Worm (Caenorhabditis elegans) whole organism, L1 larva: ENCODE results near the gene his-70.

Experiments used
- C16A3.4 ChIP-seq: fragments of 150-350 bp; optimal IDR thresholded peaks from 2 replicates; lab custom pipeline; 2014; ENCODE audit warnings: missing biosample characterization, missing genetic modification characterization
- Y116A8C.19 ChIP-seq: sonication (generic microtip); optimal IDR thresholded peaks from 2 replicates; lab custom pipeline; 2016; ENCODE audit warnings: missing compliant biosample characterization, missing genetic modification characterization, borderline replicate concordance
- aly-2 ChIP-seq: fragments of 150-350 bp; optimal IDR thresholded peaks from 2 replicates; lab custom pipeline; 2014; ENCODE audit warnings: missing biosample characterization, missing genetic modification characterization
- ama-1 ChIP-seq: fragments of 150-350 bp; optimal IDR thresholded peaks from 2 replicates; lab custom pipeline; 2014
- blmp-1 ChIP-seq: fragments of 150-350 bp; optimal IDR thresholded peaks from 2 replicates; lab custom pipeline; 2014; ENCODE audit warnings: missing biosample characterization, missing genetic modification characterization
- ceh-8 ChIP-seq: fragments of 200-800 bp; sonication (Bioruptor generic); optimal IDR thresholded peaks from 2 replicates; lab custom pipeline; 2018; ENCODE audit warnings: mild to moderate bottlenecking, missing genetic modification characterization, moderate library complexity, missing compliant biosample characterization
- ces-1 ChIP-seq: fragments of 150-350 bp; optimal IDR thresholded peaks from 2 replicates; lab custom pipeline; 2014; ENCODE audit warnings: missing biosample characterization, missing genetic modification reagents, missing genetic modification characterization
- dpl-1 ChIP-seq, 3 experiments: fragments of 150-350 bp in 2 of 3; sonication (generic microtip) in 1 of 3; optimal IDR thresholded peaks; 2 replicates each; lab custom pipeline; 2014 to 2017; ENCODE audit warnings: missing biosample characterization in 3 of 3, missing genetic modification characterization in 3 of 3, missing genetic modification reagents in 3 of 3
- efl-1 ChIP-seq, 4 experiments: fragments of 150-350 bp; optimal IDR thresholded peaks in 3 of 4; peaks in 1 of 4; 1 replicate in 1 of 4; 2 replicates in 3 of 4; lab custom pipeline; 2014; ENCODE audit warnings: missing biosample characterization in 2 of 4, missing genetic modification characterization in 2 of 4, missing genetic modification reagents in 2 of 4
- elt-2 ChIP-seq: sonication (generic microtip); optimal IDR thresholded peaks from 2 replicates; lab custom pipeline; 2016; ENCODE audit warnings: missing genetic modification characterization, mild to moderate bottlenecking, inconsistent platforms, missing compliant biosample characterization, missing genetic modification reagents
- elt-3 ChIP-seq, 6 experiments: fragments of 150-350 bp in 1 of 6; sonication (generic microtip); optimal IDR thresholded peaks; 2 replicates each; lab custom pipeline; 2017 to 2018; ENCODE audit warnings: missing biosample characterization in 6 of 6, missing genetic modification characterization in 6 of 6, inconsistent platforms in 1 of 6
- fkh-8 ChIP-seq: sonication (generic microtip); optimal IDR thresholded peaks from 2 replicates; lab custom pipeline; 2016; ENCODE audit warnings: mild to moderate bottlenecking, missing genetic modification characterization, missing compliant biosample characterization
- fos-1 ChIP-seq: fragments of 150-350 bp; optimal IDR thresholded peaks from 2 replicates; lab custom pipeline; 2014; ENCODE audit warnings: missing biosample characterization, missing genetic modification characterization
- hlh-17 ChIP-seq: fragments of 200-800 bp; sonication (Bioruptor generic); optimal IDR thresholded peaks from 2 replicates; lab custom pipeline; 2018; ENCODE audit warnings: missing genetic modification characterization, mild to moderate bottlenecking, missing compliant biosample characterization, moderate library complexity, borderline replicate concordance
- hpl-2 ChIP-seq: fragments of 150-350 bp; optimal IDR thresholded peaks from 2 replicates; lab custom pipeline; 2014; ENCODE audit warnings: missing biosample characterization, missing genetic modification reagents, missing genetic modification characterization
- irx-1 ChIP-seq: sonication (generic microtip); optimal IDR thresholded peaks from 2 replicates; lab custom pipeline; 2016; ENCODE audit warnings: missing genetic modification characterization, missing compliant biosample characterization
- isw-1 ChIP-seq: fragments of 200-800 bp; sonication (Bioruptor generic); IDR thresholded peaks from 2 replicates; pipeline ENCODE4 v1.3.6; 2022; ENCODE audit warnings: missing genetic modification characterization, missing compliant biosample characterization
- jun-1 ChIP-seq: fragments of 150-350 bp; optimal IDR thresholded peaks from 2 replicates; lab custom pipeline; 2014; ENCODE audit warnings: missing biosample characterization, missing genetic modification reagents, missing genetic modification characterization
- lin-13 ChIP-seq: fragments of 150-350 bp; optimal IDR thresholded peaks from 2 replicates; lab custom pipeline; 2014; ENCODE audit warnings: missing biosample characterization, missing genetic modification reagents, missing genetic modification characterization
- lin-14 ChIP-seq: fragments of 200-800 bp; sonication (Bioruptor generic); optimal IDR thresholded peaks from 2 replicates; lab custom pipeline; 2018; ENCODE audit warnings: mild to moderate bottlenecking, missing genetic modification characterization, moderate library complexity, missing compliant biosample characterization
- lin-35 ChIP-seq, 2 experiments: fragments of 150-350 bp; optimal IDR thresholded peaks; 2 replicates each; lab custom pipeline; 2014; ENCODE audit warnings: missing biosample characterization in 2 of 2, missing genetic modification characterization in 2 of 2, missing genetic modification reagents in 2 of 2
- mab-9 ChIP-seq: fragments of 200-800 bp; sonication (Bioruptor generic); IDR thresholded peaks from 2 replicates; pipeline ENCODE4 v1.3.6; 2022; ENCODE audit warnings: missing genetic modification reagents, missing genetic modification characterization, missing compliant biosample characterization
- mdl-1 ChIP-seq, 2 experiments: fragments of 150-350 bp; optimal IDR thresholded peaks; 2 replicates each; lab custom pipeline; 2014 to 2017; ENCODE audit warnings: missing biosample characterization in 2 of 2, missing genetic modification characterization in 2 of 2, inconsistent platforms in 1 of 2
- nhr-20 ChIP-seq: sonication (generic microtip); optimal IDR thresholded peaks from 2 replicates; lab custom pipeline; 2016; ENCODE audit warnings: mild to moderate bottlenecking, missing genetic modification characterization, missing compliant biosample characterization
- nhr-71 ChIP-seq: sonication (generic microtip); optimal IDR thresholded peaks from 2 replicates; lab custom pipeline; 2016; ENCODE audit warnings: mild to moderate bottlenecking, missing genetic modification characterization, moderate library complexity, missing compliant biosample characterization
- nhr-76 ChIP-seq: sonication (generic microtip); optimal IDR thresholded peaks from 2 replicates; lab custom pipeline; 2017; ENCODE audit warnings: missing biosample characterization, missing genetic modification characterization
- nhr-77 ChIP-seq: fragments of 150-350 bp; optimal IDR thresholded peaks from 2 replicates; lab custom pipeline; 2014; ENCODE audit warnings: missing biosample characterization, missing genetic modification characterization
- nhr-85 ChIP-seq: sonication (generic microtip); peaks from one replicate; lab custom pipeline; 2016; ENCODE audit warnings: missing genetic modification characterization, inconsistent platforms, missing compliant biosample characterization
- nhr-90 ChIP-seq: sonication (generic microtip); optimal IDR thresholded peaks from 2 replicates; lab custom pipeline; 2016; ENCODE audit warnings: mild to moderate bottlenecking, missing genetic modification characterization, missing compliant biosample characterization; ENCODE audit not compliant: poor library complexity
- pax-3 ChIP-seq: fragments of 200-800 bp; sonication (Bioruptor generic); optimal IDR thresholded peaks from 2 replicates; lab custom pipeline; 2018; ENCODE audit warnings: mild to moderate bottlenecking, missing genetic modification characterization, moderate library complexity, missing compliant biosample characterization
- pqm-1 ChIP-seq: sonication (generic microtip); optimal IDR thresholded peaks from 3 replicates; lab custom pipeline; 2017; ENCODE audit warnings: missing biosample characterization, missing genetic modification characterization
- snpc-4 ChIP-seq: fragments of 150-350 bp; optimal IDR thresholded peaks from 2 replicates; lab custom pipeline; 2014; ENCODE audit warnings: missing biosample characterization, missing genetic modification characterization
- snu-23 ChIP-seq: sonication (generic microtip); optimal IDR thresholded peaks from 2 replicates; lab custom pipeline; 2016; ENCODE audit warnings: missing genetic modification characterization, missing compliant biosample characterization
- sox-4 ChIP-seq: sonication (generic microtip); optimal IDR thresholded peaks from 2 replicates; lab custom pipeline; 2016; ENCODE audit warnings: missing genetic modification characterization, missing compliant biosample characterization
- sptf-1 ChIP-seq: fragments of 150-350 bp; optimal IDR thresholded peaks from 2 replicates; lab custom pipeline; 2014; ENCODE audit warnings: missing biosample characterization, missing genetic modification characterization
- sup-37 ChIP-seq: fragments of 200-800 bp; sonication (Bioruptor generic); optimal IDR thresholded peaks from 2 replicates; lab custom pipeline; 2018; ENCODE audit warnings: mild to moderate bottlenecking, missing genetic modification characterization, missing compliant biosample characterization
- swsn-7 ChIP-seq: sonication (generic microtip); optimal IDR thresholded peaks from 2 replicates; lab custom pipeline; 2016; ENCODE audit warnings: missing genetic modification characterization, missing compliant biosample characterization
- tbx-2 ChIP-seq: sonication (generic microtip); optimal IDR thresholded peaks from 2 replicates; lab custom pipeline; 2016; ENCODE audit warnings: missing genetic modification characterization, missing compliant biosample characterization
- tlp-1 ChIP-seq: fragments of 150-350 bp; optimal IDR thresholded peaks from 2 replicates; lab custom pipeline; 2014; ENCODE audit warnings: missing biosample characterization, missing genetic modification characterization
- unc-130 ChIP-seq: fragments of 150-350 bp; optimal IDR thresholded peaks from 2 replicates; lab custom pipeline; 2017; ENCODE audit warnings: missing biosample characterization, missing genetic modification characterization, inconsistent platforms
- unc-30 ChIP-seq: sonication (generic microtip); optimal IDR thresholded peaks from 2 replicates; lab custom pipeline; 2017; ENCODE audit warnings: missing biosample characterization, missing genetic modification characterization
- unc-62 ChIP-seq: fragments of 150-350 bp; optimal IDR thresholded peaks from 2 replicates; lab custom pipeline; 2014; ENCODE audit warnings: missing biosample characterization, missing genetic modification reagents, missing genetic modification characterization
- unc-86 ChIP-seq: sonication (generic microtip); optimal IDR thresholded peaks from 2 replicates; lab custom pipeline; 2016; ENCODE audit warnings: missing genetic modification characterization, missing compliant biosample characterization
- xbp-1 ChIP-seq: sonication (generic microtip); optimal IDR thresholded peaks from 2 replicates; lab custom pipeline; 2016; ENCODE audit warnings: missing genetic modification characterization, missing compliant biosample characterization
- zag-1 ChIP-seq: fragments of 150-350 bp; optimal IDR thresholded peaks from 2 replicates; lab custom pipeline; 2014; ENCODE audit warnings: missing biosample characterization, missing genetic modification characterization
- ztf-11 ChIP-seq, 2 experiments: sonication (generic microtip); optimal IDR thresholded peaks; 2 replicates each; lab custom pipeline; 2016 to 2017; ENCODE audit warnings: missing genetic modification characterization in 2 of 2, missing biosample characterization in 1 of 2, missing compliant biosample characterization in 1 of 2

Gene his-70

ce11 chrIII:4102039-4102438 lies 42.1 kb upstream of the his-70 start:
- TF ChIP-seq nhr-76 (tag; lab: Kevin White, UChicago) (no peak), efl-1 (optimal IDR thresholded peaks at IDR 0.05; lab: Kevin White, UChicago) (no peak), efl-1 (GFP tag; optimal IDR thresholded peaks at IDR 0.05 in 1 of 2; lab: Kevin White, UChicago) (peak in 1 of 2 experiments; percentile 79)

ce11 chrIII:4101016-4101415 lies 41.1 kb upstream of the his-70 start:
- TF ChIP-seq lin-14 (GFP tag; lab: Kevin White, UChicago) (peak; percentile 42), irx-1 (tag; lab: Kevin White, UChicago) (no peak), dpl-1 (GFP tag; optimal IDR thresholded peaks at IDR 0.05; lab: Kevin White, UChicago) (peak in 1 of 3 experiments; percentile 1), efl-1 (optimal IDR thresholded peaks at IDR 0.05; lab: Kevin White, UChicago) (no peak), efl-1 (GFP tag; optimal IDR thresholded peaks at IDR 0.05 in 1 of 2; lab: Kevin White, UChicago) (peak in 1 of 2 experiments; percentile 85), unc-86 (tag; lab: Kevin White, UChicago) (peak; percentile 30), nhr-71 (tag; lab: Kevin White, UChicago) (peak; percentile 0), nhr-85 (tag; lab: Kevin White, UChicago) (peak; percentile 77), lin-35 (GFP tag; optimal IDR thresholded peaks at IDR 0.05; lab: Kevin White, UChicago) (no peak), fkh-8 (tag; lab: Kevin White, UChicago) (no peak), elt-3 (tag; optimal IDR thresholded peaks at IDR 0.05; lab: Kevin White, UChicago) (no peak), blmp-1 (tag; lab: Kevin White, UChicago) (peak; percentile 72), Y116A8C.19 (tag; lab: Kevin White, UChicago) (no peak), mdl-1 (tag; optimal IDR thresholded peaks at IDR 0.05; lab: Kevin White, UChicago) (no peak)

- TF ChIP-seq C16A3.4 (peak; percentile 77), hlh-17 (no peak), mdl-1 (tag; optimal IDR thresholded peaks at IDR 0.05; lab: Kevin White, UChicago) (peak in 1 of 2 experiments; percentile 17), isw-1 (no peak), jun-1 (tag; lab: Kevin White, UChicago) (peak; percentile 30), unc-30 (tag; lab: Kevin White, UChicago) (no peak), nhr-77 (tag; lab: Kevin White, UChicago) (peak; percentile 19), pax-3 (no peak), swsn-7 (tag; lab: Kevin White, UChicago) (peak; percentile 21), snpc-4 (tag; lab: Kevin White, UChicago) (peak; percentile 29), ama-1 (lab: Kevin White, UChicago) (no peak), lin-35 (GFP tag; optimal IDR thresholded peaks at IDR 0.05; lab: Kevin White, UChicago) (peak; percentile 44 to 69), sup-37 (GFP tag; lab: Kevin White, UChicago) (no peak), sptf-1 (no peak), ztf-11 (tag; optimal IDR thresholded peaks at IDR 0.05; lab: Kevin White, UChicago) (no peak), fkh-8 (tag; lab: Kevin White, UChicago) (no peak), unc-62 (no peak), ces-1 (GFP tag; lab: Kevin White, UChicago) (no peak), unc-130 (tag; lab: Kevin White, UChicago) (peak; percentile 46), hpl-2 (no peak), fos-1 (tag; lab: Kevin White, UChicago) (no peak), lin-13 (GFP tag; lab: Kevin White, UChicago) (peak; percentile 65), elt-2 (tag; lab: Kevin White, UChicago) (no peak), xbp-1 (tag; lab: Kevin White, UChicago) (peak; percentile 49), snu-23 (peak; percentile 86), ceh-8 (no peak), nhr-20 (tag; lab: Kevin White, UChicago) (peak; percentile 88), nhr-71 (tag; lab: Kevin White, UChicago) (peak; percentile 93), pqm-1 (tag; lab: Kevin White, UChicago) (no peak), zag-1 (tag; lab: Kevin White, UChicago) (no peak), aly-2 (tag; lab: Kevin White, UChicago) (no peak), tbx-2 (tag; lab: Kevin White, UChicago) (peak; percentile 78), tlp-1 (tag; lab: Kevin White, UChicago) (no peak), nhr-90 (tag; lab: Kevin White, UChicago) (peak; percentile 69), sox-4 (tag; lab: Kevin White, UChicago) (no peak), Y116A8C.19 (tag; lab: Kevin White, UChicago) (no peak), dpl-1 (GFP tag; optimal IDR thresholded peaks at IDR 0.05; lab: Kevin White, UChicago) (peak; percentile 40 to 61 (median 60)), mab-9 (no peak)
Observed at ce11 chrIII:4099884-4100596, 40.1 kb upstream of the his-70 start.
